Fruit fly (Drosophila melanogaster): ENCODE results near the gene tim.

tim gene

DNA sequence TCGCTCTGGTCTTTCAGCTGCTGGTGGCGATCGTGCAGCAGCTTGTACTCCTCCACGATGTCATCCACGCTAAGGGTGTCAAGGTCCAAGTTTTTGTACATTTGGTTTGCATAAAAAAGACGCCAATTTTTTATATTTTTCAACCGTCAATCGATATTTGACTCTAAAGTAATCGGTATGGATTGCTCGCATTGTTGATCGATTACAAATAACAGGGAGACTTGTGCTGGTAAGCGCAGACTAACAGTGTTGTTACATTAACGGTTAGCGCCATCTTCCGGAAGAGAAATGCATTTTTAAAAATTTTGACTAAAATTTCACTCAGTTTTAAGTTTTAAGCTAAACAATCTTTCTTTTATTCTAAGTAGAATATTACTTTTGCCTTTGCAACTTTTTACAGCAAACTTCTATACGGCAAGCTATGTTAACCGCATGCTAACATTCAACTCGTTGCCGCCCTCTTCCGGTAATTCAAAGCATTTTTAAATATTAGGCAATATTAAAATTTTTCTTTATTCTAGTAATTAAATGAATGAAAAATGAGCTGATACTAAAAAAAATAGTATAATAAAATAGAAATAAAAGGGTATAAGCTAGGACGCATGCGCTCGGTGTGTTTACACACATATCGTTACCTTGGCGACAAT is 22.4 kb upstream of the tim start, which contains the start of the genes Spindly and IFT57:
Gene Spindly (minus strand): TSS at position 132 of the 647 bp plus-strand sequence.
Gene IFT57 (plus strand): TSS at position 604 of the 647 bp plus-strand sequence.
- TF ChIP-seq CG8301 (tag; optimal IDR thresholded peaks at IDR 0.05), result no peak
- TF ChIP-seq CG4496 (GFP tag; IDR thresholded peaks at IDR 0.05), result no peak
- no peak for TF ChIP-seq CG10348 (GFP tag; IDR thresholded peaks at IDR 0.05)
- no peak for TF ChIP-seq CG17806 (tag; optimal IDR thresholded peaks at IDR 0.05)
- TF ChIP-seq CG8159 (tag; optimal IDR thresholded peaks at IDR 0.05), result no peak
- no peak for TF ChIP-seq fd96Ca (GFP tag; IDR thresholded peaks at IDR 0.05)
- TF ChIP-seq Snoo (tag; optimal IDR thresholded peaks at IDR 0.05), result no peak
- no peak for TF ChIP-seq Pif1A (GFP tag; optimal IDR thresholded peaks at IDR 0.05)
- no peak for TF ChIP-seq gl (tag; optimal IDR thresholded peaks at IDR 0.05)
- TF ChIP-seq CG12605 (GFP tag; IDR thresholded peaks at IDR 0.05), result no peak
- no peak for TF ChIP-seq Ets98B (GFP tag; IDR thresholded peaks at IDR 0.05)
- TF ChIP-seq Pif1B (GFP tag; optimal IDR thresholded peaks at IDR 0.05), result no peak
- TF ChIP-seq EcR (GFP tag; optimal IDR thresholded peaks at IDR 0.05), result no peak

DNA sequence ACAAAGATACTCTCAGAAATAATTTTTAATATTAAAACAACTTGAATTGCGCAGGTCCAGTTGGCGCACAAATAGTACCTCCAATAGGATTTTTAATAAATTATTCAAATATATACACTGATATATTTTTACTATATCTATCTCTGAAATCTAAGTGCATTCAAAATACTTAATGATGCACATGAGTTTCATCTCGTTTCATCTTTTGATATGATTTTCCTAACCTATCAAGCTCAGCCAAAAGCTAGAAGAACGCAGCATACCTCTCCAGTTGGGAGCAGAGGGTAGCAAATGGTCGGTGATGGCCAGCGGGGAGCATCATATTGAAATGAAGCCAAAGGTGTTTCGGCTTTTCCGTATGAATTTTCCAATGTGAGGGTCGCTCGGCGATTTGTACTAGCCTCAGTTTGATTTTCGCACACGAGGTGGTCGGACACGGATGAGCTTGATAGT is 16.8 kb upstream of the tim start, which contains the start of gene CG8852:
Gene CG8852 (plus strand): TSS at position 403 of the 453 bp plus-strand sequence.
- TF ChIP-seq fd96Ca (GFP tag; IDR thresholded peaks at IDR 0.05) (no peak), D1 (tag; optimal IDR thresholded peaks at IDR 0.05) (no peak), CG34367 (tag; optimal IDR thresholded peaks at IDR 0.05) (no peak), Pif1A (GFP tag; optimal IDR thresholded peaks at IDR 0.05) (no peak), gl (tag; optimal IDR thresholded peaks at IDR 0.05) (no peak)

DNA sequence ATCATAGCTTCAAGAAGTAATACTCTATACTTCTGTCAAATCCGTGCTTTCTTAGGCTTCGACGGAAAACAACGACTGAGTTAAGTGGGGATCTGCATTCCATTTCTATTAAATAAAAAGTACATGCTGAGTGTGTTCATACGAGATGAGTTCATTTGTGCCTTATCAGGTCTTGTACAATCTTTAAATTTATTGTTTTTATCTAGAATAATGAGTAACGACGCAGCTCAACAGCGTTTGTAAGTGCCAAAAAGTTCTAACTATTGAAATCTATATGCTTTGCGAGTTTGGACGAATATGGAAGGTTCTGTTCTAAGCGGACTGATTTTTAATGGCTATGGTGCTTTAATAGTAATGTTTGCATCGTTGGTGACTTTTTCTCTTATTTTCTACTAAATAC is 16.0 kb upstream of the tim start, which contains the start of gene Sr-CIV:
Gene Sr-CIV (minus strand): TSS at position 101 of the 400 bp plus-strand sequence.
- TF ChIP-seq Pif1B (GFP tag; optimal IDR thresholded peaks at IDR 0.05), result no peak
- no peak for TF ChIP-seq Pif1A (GFP tag; optimal IDR thresholded peaks at IDR 0.05)
- TF ChIP-seq Snoo (tag; optimal IDR thresholded peaks at IDR 0.05), result no peak
- no peak for TF ChIP-seq CG34367 (tag; optimal IDR thresholded peaks at IDR 0.05)
- no peak for TF ChIP-seq CG17806 (tag; optimal IDR thresholded peaks at IDR 0.05)
- no peak for TF ChIP-seq CG15710 (tag; optimal IDR thresholded peaks at IDR 0.05)
- no peak for TF ChIP-seq CG12605 (GFP tag; IDR thresholded peaks at IDR 0.05)
- no peak for TF ChIP-seq rn (GFP tag; IDR thresholded peaks at IDR 0.05)
- TF ChIP-seq gl (tag; optimal IDR thresholded peaks at IDR 0.05), result no peak

DNA sequence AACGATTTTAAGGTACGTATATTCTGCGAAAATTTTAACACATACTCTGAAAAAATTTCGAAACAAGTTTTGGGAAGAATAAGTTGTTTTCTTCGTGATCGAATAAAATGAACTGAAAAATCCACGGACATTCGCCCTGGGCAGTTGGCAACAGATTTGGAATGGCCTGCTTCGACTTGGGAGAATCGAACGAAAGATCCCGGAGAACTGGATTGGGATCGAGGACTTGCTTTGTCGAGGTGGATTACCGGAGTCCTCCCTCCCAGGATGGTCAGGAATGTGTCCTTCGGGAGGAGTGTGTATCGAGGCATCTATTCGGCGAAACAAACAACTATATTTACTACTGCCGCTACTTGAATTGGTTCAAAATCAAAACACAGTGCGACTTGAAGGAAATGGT is 11.6 kb upstream of the tim start, which contains the start of the genes CG3213 and CG8851:
Gene CG3213 (minus strand): TSS at position 101 of the 400 bp plus-strand sequence.
Gene CG8851 (plus strand): TSS at position 127 of the 400 bp plus-strand sequence.
- TF ChIP-seq CG10348 (GFP tag; IDR thresholded peaks at IDR 0.05) (no peak), EcR (GFP tag; optimal IDR thresholded peaks at IDR 0.05) (no peak), Snoo (tag; optimal IDR thresholded peaks at IDR 0.05) (no peak), CG13204 (GFP tag; optimal IDR thresholded peaks at IDR 0.05) (no peak), CG17806 (tag; optimal IDR thresholded peaks at IDR 0.05) (no peak), gl (tag; optimal IDR thresholded peaks at IDR 0.05) (no peak), CG8301 (tag; optimal IDR thresholded peaks at IDR 0.05) (no peak), D1 (tag; optimal IDR thresholded peaks at IDR 0.05) (no peak), CG34367 (tag; optimal IDR thresholded peaks at IDR 0.05) (no peak), Ets98B (GFP tag; IDR thresholded peaks at IDR 0.05) (no peak), CG32121 (GFP tag; IDR thresholded peaks at IDR 0.05) (no peak), rn (GFP tag; IDR thresholded peaks at IDR 0.05) (no peak), CG14655 (GFP tag; optimal IDR thresholded peaks at IDR 0.05) (no peak), Pif1A (GFP tag; optimal IDR thresholded peaks at IDR 0.05) (no peak)

DNA sequence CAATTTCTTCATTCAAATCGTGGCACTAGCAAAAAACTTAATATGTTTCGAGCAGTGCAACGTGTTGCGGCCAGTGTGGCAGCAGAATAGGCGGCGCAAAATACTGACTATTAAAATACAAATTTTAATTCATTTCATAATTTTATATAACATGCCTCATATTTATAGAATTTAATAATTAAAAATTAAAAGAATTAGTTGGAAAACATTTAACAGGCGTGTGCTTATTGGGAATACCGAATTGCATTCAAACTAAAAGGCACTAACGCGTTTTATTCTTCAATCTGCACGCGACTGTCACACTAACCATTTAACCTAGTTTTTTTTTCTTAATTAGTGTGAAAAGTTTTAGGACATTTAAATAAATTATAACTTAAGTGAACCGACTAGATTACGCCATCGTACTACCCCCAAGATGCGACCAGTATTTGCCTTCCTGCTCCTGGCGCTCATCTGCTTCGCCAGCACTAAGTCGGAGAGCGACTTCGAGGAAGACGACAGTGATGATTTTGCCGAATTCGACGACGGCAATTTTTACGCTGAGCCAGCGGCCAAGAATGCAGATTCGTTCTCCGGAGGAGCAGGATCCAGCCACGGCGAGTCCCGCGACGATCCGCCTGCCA is 6.8 kb upstream of the tim start, which contains the start of the genes LeuRS and CG17593:
Gene LeuRS (minus strand): TSS at position 88 of the 623 bp plus-strand sequence.
Gene CG17593 (plus strand): TSS at position 304 of the 623 bp plus-strand sequence.
- TF ChIP-seq D1 (tag; optimal IDR thresholded peaks at IDR 0.05) (no peak), CG32121 (GFP tag; IDR thresholded peaks at IDR 0.05) (no peak), CG15710 (tag; optimal IDR thresholded peaks at IDR 0.05) (no peak), CG34367 (tag; optimal IDR thresholded peaks at IDR 0.05) (no peak), CG8159 (tag; optimal IDR thresholded peaks at IDR 0.05) (no peak), EcR (GFP tag; optimal IDR thresholded peaks at IDR 0.05) (no peak), rn (GFP tag; IDR thresholded peaks at IDR 0.05) (no peak), Pif1A (GFP tag; optimal IDR thresholded peaks at IDR 0.05) (no peak), fd96Ca (GFP tag; IDR thresholded peaks at IDR 0.05) (no peak)

DNA sequence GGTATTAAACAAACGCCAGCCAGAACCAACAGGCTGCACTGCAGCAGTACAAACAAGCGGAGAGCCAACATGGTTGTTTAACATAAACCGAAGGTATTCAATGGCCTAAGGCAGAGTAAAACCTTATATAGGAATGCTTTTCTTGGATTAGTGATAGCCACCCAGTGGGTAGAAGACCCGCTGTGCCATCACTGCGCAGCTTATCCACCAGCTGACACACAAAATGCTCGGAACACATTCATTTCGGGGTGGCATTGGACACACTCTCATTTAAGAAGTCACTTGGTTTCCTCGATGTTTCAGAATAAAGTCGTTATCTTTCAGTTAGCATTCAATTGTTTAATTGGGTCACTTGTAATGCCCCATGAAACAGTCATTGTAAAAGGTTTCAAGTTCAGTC is 2.1 kb upstream of the tim start, which contains the start of gene CG31954:
Gene CG31954 (minus strand): TSS at position 101 of the 400 bp plus-strand sequence.
- TF ChIP-seq Snoo (tag; optimal IDR thresholded peaks at IDR 0.05) (no peak), Ets98B (GFP tag; IDR thresholded peaks at IDR 0.05) (no peak), CG10348 (GFP tag; IDR thresholded peaks at IDR 0.05) (no peak), D1 (tag; optimal IDR thresholded peaks at IDR 0.05) (no peak), gl (tag; optimal IDR thresholded peaks at IDR 0.05) (no peak), rn (GFP tag; IDR thresholded peaks at IDR 0.05) (no peak), CG8301 (tag; optimal IDR thresholded peaks at IDR 0.05) (no peak), Pif1B (GFP tag; optimal IDR thresholded peaks at IDR 0.05) (no peak), CG9948 (tag; optimal IDR thresholded peaks at IDR 0.05) (no peak), CG14655 (GFP tag; optimal IDR thresholded peaks at IDR 0.05) (no peak), CG12605 (GFP tag; IDR thresholded peaks at IDR 0.05) (no peak), CG17806 (tag; optimal IDR thresholded peaks at IDR 0.05) (no peak), Pif1A (GFP tag; optimal IDR thresholded peaks at IDR 0.05) (no peak), CG32121 (GFP tag; IDR thresholded peaks at IDR 0.05) (no peak), CG15710 (tag; optimal IDR thresholded peaks at IDR 0.05) (no peak), CG4496 (GFP tag; IDR thresholded peaks at IDR 0.05) (no peak)
